Fruit fly (Drosophila melanogaster): Measurements from ENCODE around the gene Pura.

Pura gene

dm6 chr3L:7641467-7641866, 48.6 kb downstream of the Pura start, which contains the start of gene CG7506 (continued):
- no peak for TF ChIP-seq CG2199 (GFP tag; IDR thresholded peaks at IDR 0.05)
- 0 out of 2 replicates have a peak, but pooled peaks have one; percentile 13 for TF ChIP-seq onecut (GFP tag; IDR thresholded peaks at IDR 0.05)
- no peak for TF ChIP-seq sqz (GFP tag; optimal IDR thresholded peaks at IDR 0.05)
- TF ChIP-seq pan (optimal IDR thresholded peaks at IDR 0.05): no peak
- no peak for TF ChIP-seq pan (GFP tag; optimal IDR thresholded peaks at IDR 0.05 in 1 of 2, IDR thresholded peaks at IDR 0.05 in 1 of 2)
- peak; percentile 4 for TF ChIP-seq CG17186 (GFP tag; optimal IDR thresholded peaks at IDR 0.05)
- peak; percentile 66 for TF ChIP-seq E2f2 (GFP tag; IDR thresholded peaks at IDR 0.05)
- TF ChIP-seq CG34422 (GFP tag; IDR thresholded peaks at IDR 0.05): peak; percentile 39; the same call in 1 of the 3 replicates
- no peak for TF ChIP-seq CG34224 (GFP tag; IDR thresholded peaks at IDR 0.05; ENCODE audit: partially characterized antibody)

- TF ChIP-seq z (GFP tag; IDR thresholded peaks at IDR 0.05) (peak; percentile 90), CG30431 (GFP tag; optimal IDR thresholded peaks at IDR 0.05) (no peak), sisA (GFP tag; IDR thresholded peaks at IDR 0.05) (no peak), Aef1 (GFP tag; IDR thresholded peaks at IDR 0.05) (no peak), Elba2 (GFP tag; optimal IDR thresholded peaks at IDR 0.05) (peak; percentile 77), tio (GFP tag; optimal IDR thresholded peaks at IDR 0.05) (no peak), CG5180 (GFP tag; optimal IDR thresholded peaks at IDR 0.05) (peak; percentile 97)
Measured at dm6 chr3L:7643562-7643961, 50.7 kb downstream of the Pura start.

dm6 chr3L:7650248-7650647, 57.4 kb downstream of the Pura start, which contains the start of gene CG32373:
Gene CG32373 (plus strand): TSS chr3L:7650548.
- TF ChIP-seq CG2199 (GFP tag; IDR thresholded peaks at IDR 0.05): 0 out of 3 replicates have a peak, but pooled peaks have one; percentile 34
- TF ChIP-seq CG10979 (tag; optimal IDR thresholded peaks at IDR 0.05): no peak

dm6 chr3L:7650968-7651367, 58.1 kb downstream of the Pura start, which contains the start of gene PGRP-SD:
Gene PGRP-SD (plus strand): TSS chr3L:7651180.
- TF ChIP-seq CG2199 (GFP tag; IDR thresholded peaks at IDR 0.05) (0 out of 3 replicates have a peak, but pooled peaks have one; percentile 13), inv (GFP tag; IDR thresholded peaks at IDR 0.05; ENCODE audit: partially characterized antibody) (no peak)

dm6 chr3L:7654048-7654961, 61.4 kb downstream of the Pura start, which contains the start of gene CG7492:
Gene CG7492 (minus strand): TSS chr3L:7654752.
- TF ChIP-seq Hmr (GFP tag; optimal IDR thresholded peaks at IDR 0.05): no peak
- TF ChIP-seq B-H1 (GFP tag; IDR thresholded peaks at IDR 0.05): no peak
- TF ChIP-seq CG13123 (GFP tag; optimal IDR thresholded peaks at IDR 0.05): no peak
- no peak for TF ChIP-seq Vsx1 (GFP tag; optimal IDR thresholded peaks at IDR 0.05)
- TF ChIP-seq CG7928 (GFP tag; optimal IDR thresholded peaks at IDR 0.05): no peak
- TF ChIP-seq hkb (optimal IDR thresholded peaks at IDR 0.05): peak; percentile 32
- no peak for TF ChIP-seq hkb (GFP tag; IDR thresholded peaks at IDR 0.05)
- TF ChIP-seq pita (GFP tag; optimal IDR thresholded peaks at IDR 0.05): no peak
- TF ChIP-seq CG32767 (GFP tag; IDR thresholded peaks at IDR 0.05): no peak
- no peak for TF ChIP-seq sima (GFP tag; optimal IDR thresholded peaks at IDR 0.05)
- TF ChIP-seq gce (GFP tag; IDR thresholded peaks at IDR 0.05): no peak
- no peak for TF ChIP-seq gcm (GFP tag; optimal IDR thresholded peaks at IDR 0.05)
- TF ChIP-seq Ets65A (GFP tag): no peak
- peak; percentile 38 for TF ChIP-seq MBD-R2 (GFP tag; IDR thresholded peaks at IDR 0.05)
- no peak for TF ChIP-seq nau (GFP tag; optimal IDR thresholded peaks at IDR 0.05)
- no peak for TF ChIP-seq tin (GFP tag; optimal IDR thresholded peaks at IDR 0.05)
- TF ChIP-seq CG13624 (GFP tag; optimal IDR thresholded peaks at IDR 0.05): no peak
- TF ChIP-seq Hand (GFP tag; optimal IDR thresholded peaks at IDR 0.05): no peak
- TF ChIP-seq BEAF-32 (GFP tag; optimal IDR thresholded peaks at IDR 0.05): no peak
- no peak for TF ChIP-seq CG1602 (GFP tag; optimal IDR thresholded peaks at IDR 0.05)
- peak; percentile 2 for TF ChIP-seq dm (GFP tag; optimal IDR thresholded peaks at IDR 0.05)
- TF ChIP-seq CG14441 (GFP tag; IDR thresholded peaks at IDR 0.05): no peak
- TF ChIP-seq CG3726 (GFP tag; IDR thresholded peaks at IDR 0.05): no peak
- no peak for TF ChIP-seq Rfx (GFP tag; IDR thresholded peaks at IDR 0.05)
- peak; percentile 94 for TF ChIP-seq Elba2 (GFP tag; optimal IDR thresholded peaks at IDR 0.05)
- TF ChIP-seq Scr (GFP tag; IDR thresholded peaks at IDR 0.05; ENCODE audit: partially characterized antibody): peak; percentile 10; the same call in 1 of the 2 replicates

Measured in whole organism, embryonic.